Worm (Caenorhabditis elegans): ENCODE data around the gene C34C12.2.
"Not testable (repeated sequence)": the region's sequence is repeated elsewhere in the genome, so short reads cannot be mapped to it uniquely, and the experiment has no call there.

C34C12.2 gene

DNA sequence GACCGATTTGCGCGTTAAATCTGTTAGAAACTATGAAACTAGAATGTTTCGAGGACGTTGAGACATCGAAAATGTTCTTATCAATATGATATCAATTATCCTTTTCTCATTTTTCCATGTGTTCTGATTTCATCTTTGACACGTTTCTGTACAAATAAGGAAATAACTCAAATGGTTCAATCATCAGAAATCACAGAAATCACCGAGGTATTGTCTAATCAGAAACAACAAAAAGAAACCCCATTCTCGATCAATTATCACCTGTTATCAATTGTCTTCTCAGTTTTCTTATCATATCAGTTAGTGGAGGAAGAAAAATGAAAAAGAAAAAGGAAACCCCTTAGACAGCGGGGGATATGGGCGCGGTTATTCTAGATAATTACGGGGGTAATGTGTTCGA is 18.4 kb upstream of the C34C12.2 start (continued):
- TF ChIP-seq nhr-23 (tag; optimal IDR thresholded peaks at IDR 0.05) (no peak), lin-13 (GFP tag; optimal IDR thresholded peaks at IDR 0.05) (no peak), elt-1 (tag; optimal IDR thresholded peaks at IDR 0.05) (no peak), blmp-1 (tag; optimal IDR thresholded peaks at IDR 0.05; ENCODE audit: insufficient read depth) (no peak), fos-1 (tag; optimal IDR thresholded peaks at IDR 0.05) (peak; percentile 73)

DNA sequence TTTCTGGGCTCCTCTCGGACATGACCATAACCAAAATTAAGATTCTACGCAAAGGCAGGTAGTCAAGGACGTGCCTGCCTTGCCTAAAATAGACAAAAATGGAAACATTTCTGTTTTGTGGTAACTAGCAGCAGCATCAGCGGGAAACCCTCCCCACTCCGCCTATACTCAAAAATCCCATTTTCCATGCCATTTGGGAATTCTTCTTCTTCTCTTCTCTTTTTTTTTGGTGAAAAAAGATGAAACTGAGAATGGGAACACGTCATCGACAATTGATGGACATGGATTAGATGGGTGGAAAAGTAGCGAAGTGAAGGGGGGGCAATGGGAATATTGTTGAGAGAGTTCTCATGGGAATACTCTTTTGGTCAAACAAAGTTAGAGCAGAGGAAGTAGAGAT is 16.4 kb upstream of the C34C12.2 start:
- TF ChIP-seq unc-55 (GFP tag; optimal IDR thresholded peaks at IDR 0.05) (peak; percentile 47), zag-1 (tag; optimal IDR thresholded peaks at IDR 0.05) (peak; percentile 77), lsy-2 (tag; optimal IDR thresholded peaks at IDR 0.05) (peak in 1 of 2 experiments; percentile 40), mbf-1 (tag; optimal IDR thresholded peaks at IDR 0.05) (no peak), unc-62 (GFP tag; optimal IDR thresholded peaks at IDR 0.05) (peak; percentile 18), mab-5 (tag; optimal IDR thresholded peaks at IDR 0.05) (peak; percentile 49), fos-1 (tag; optimal IDR thresholded peaks at IDR 0.05) (no peak), nhr-25 (tag; optimal IDR thresholded peaks at IDR 0.05) (no peak), crh-2 (tag; optimal IDR thresholded peaks at IDR 0.05) (peak; percentile 76)

DNA sequence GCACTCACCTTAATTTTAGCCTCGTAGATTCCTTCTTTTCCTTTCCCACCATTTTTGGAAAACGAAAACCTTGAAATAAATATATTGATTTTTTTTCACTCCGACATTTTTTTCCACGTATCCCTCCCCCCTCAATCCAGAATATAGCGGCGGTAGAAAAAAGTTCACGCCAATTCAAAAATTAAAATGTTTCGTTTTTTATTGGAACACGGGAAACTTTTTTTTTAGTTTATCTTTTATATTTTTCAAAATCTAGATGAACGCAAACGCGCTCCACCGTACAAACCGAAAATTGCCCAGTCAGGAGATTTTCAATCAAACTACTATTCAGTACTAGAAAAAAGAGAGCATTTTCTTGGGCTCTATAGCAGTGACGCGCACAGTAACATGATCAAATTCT is 9.4 kb upstream of the C34C12.2 start, which contains the start of gene spe-41:
Gene spe-41 (minus strand): TSS at position 72 of the 400 bp plus-strand sequence.
- TF ChIP-seq ztf-1 (GFP tag; conservative IDR thresholded peaks at IDR 0.05) (no peak), nhr-6 (tag; optimal IDR thresholded peaks at IDR 0.05) (no peak), ZK546.5 (tag; optimal IDR thresholded peaks at IDR 0.05) (no peak), nhr-77 (tag; optimal IDR thresholded peaks at IDR 0.05) (no peak), fos-1 (tag; optimal IDR thresholded peaks at IDR 0.05) (no peak), F13H6.1 (tag; optimal IDR thresholded peaks at IDR 0.05) (no peak), ama-1 (optimal IDR thresholded peaks at IDR 0.05) (no peak), alr-1 (tag; optimal IDR thresholded peaks at IDR 0.05) (no peak), snpc-4 (tag; optimal IDR thresholded peaks at IDR 0.05) (no peak), unc-39 (tag; optimal IDR thresholded peaks at IDR 0.05) (no peak), elt-3 (tag; optimal IDR thresholded peaks at IDR 0.05) (no peak), aly-2 (tag; optimal IDR thresholded peaks at IDR 0.05) (no peak)

DNA sequence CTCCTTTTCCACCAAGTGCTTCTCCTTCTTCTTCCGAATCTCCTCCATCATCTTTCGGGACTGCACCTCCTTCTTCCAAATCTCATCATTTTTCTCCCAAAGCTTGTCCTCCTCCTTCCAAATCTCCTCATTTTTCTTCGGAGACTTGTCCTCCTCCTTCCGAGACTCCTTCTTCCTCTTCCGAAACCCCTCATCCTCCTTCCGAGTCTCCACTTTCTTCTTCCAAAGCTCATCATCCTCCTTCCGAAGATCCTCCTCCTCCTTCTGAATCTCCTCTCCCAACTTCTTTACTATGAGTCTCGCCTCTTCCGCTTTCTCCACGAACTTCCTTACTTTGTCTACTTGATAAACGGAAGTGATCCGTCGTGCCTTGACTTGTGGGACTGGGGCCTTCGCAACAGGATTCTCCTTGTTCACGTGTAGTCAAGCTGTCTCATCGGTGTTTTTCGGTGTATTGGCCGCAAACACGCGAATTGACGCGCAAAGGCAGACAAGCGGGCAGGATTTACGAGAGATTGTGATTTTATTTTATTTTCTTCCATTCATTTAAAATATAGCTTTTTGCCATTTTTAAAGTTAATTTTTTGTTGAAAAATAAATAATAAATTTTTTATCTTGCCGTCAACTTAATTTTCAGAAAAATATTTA is 899 bp upstream of the C34C12.2 start, which contains the start of the genes K01A11.3 and C34C12.12:
Gene K01A11.3 (minus strand): TSS at position 51 of the 648 bp plus-strand sequence.
Gene C34C12.12 (plus strand): TSS at position 632 of the 648 bp plus-strand sequence.
- TF ChIP-seq snpc-4 (tag; optimal IDR thresholded peaks at IDR 0.05): no peak
- TF ChIP-seq blmp-1 (tag; optimal IDR thresholded peaks at IDR 0.05; ENCODE audit: insufficient read depth): no peak

DNA sequence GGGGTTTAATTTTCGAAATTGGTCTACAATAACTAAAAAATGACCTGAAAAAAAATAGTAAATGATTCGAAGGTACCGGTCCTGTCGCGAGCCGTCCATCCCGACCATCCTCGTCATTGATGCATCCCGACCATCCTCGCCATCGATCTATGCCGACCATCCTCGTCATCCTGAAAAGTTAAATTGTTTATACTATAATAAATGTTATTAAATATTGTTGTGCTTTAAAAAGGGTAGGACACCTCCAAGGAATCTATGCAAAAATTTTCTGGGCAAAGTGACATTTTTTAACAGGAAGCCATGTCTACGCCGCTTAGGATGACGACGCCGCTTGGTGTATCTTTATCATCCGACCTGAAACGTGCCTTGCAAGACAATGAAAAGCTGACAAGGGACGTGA is 459 bp downstream of the C34C12.2 start, which contains the start of gene C34C12.1:
Gene C34C12.1 (plus strand): TSS at position 301 of the 400 bp plus-strand sequence.
- TF ChIP-seq snpc-4, ZK546.5, mbf-1 (tag; optimal IDR thresholded peaks at IDR 0.05): not testable (repeated sequence)

DNA sequence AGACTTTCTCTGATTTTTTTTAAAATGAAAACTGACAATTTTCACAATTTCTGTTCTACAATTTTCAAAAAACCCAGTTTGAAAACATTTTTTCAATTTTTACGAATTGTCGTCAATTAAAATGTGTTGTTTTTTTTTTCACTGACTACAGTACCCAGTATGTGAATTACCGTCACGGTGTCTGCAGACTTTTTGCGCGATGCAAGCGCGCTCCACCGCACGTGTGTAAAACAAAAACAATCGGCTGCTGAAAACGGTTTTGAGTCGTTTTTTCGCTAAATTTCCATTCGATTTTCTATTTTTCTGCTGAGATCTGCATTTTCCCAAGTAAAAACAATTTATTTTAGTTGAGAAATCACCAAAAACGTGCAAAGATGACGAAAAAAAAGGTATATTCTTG is 2.6 kb downstream of the C34C12.2 start:
- TF ChIP-seq C34F6.9 (tag; optimal IDR thresholded peaks at IDR 0.05) (peak; percentile 98), mab-5 (tag; optimal IDR thresholded peaks at IDR 0.05) (peak; percentile 93), ztf-11 (tag; optimal IDR thresholded peaks at IDR 0.05) (no peak), sem-4 (tag; optimal IDR thresholded peaks at IDR 0.05) (peak; percentile 98), unc-39 (tag; optimal IDR thresholded peaks at IDR 0.05) (no peak), nhr-25 (tag; optimal IDR thresholded peaks at IDR 0.05) (peak; percentile 99), ceh-16 (tag; optimal IDR thresholded peaks at IDR 0.05) (peak; percentile 88), snpc-4 (tag; optimal IDR thresholded peaks at IDR 0.05) (peak; percentile 90), nhr-237 (tag; optimal IDR thresholded peaks at IDR 0.05) (peak; percentile 86), aly-2 (tag; optimal IDR thresholded peaks at IDR 0.05) (no peak), lsy-2 (tag; optimal IDR thresholded peaks at IDR 0.05) (peak; percentile 99 to 100), elt-1 (tag; optimal IDR thresholded peaks at IDR 0.05) (no peak), alr-1 (tag; optimal IDR thresholded peaks at IDR 0.05) (no peak), gmeb-1 (tag; optimal IDR thresholded peaks at IDR 0.05) (peak; percentile 97), elt-3 (tag; optimal IDR thresholded peaks at IDR 0.05) (no peak), nhr-129 (tag; optimal IDR thresholded peaks at IDR 0.05) (peak; percentile 94), unc-55 (GFP tag; optimal IDR thresholded peaks at IDR 0.05) (peak; percentile 99), unc-62 (GFP tag; optimal IDR thresholded peaks at IDR 0.05) (no peak), lin-39 (tag; optimal IDR thresholded peaks at IDR 0.05) (no peak), crh-2 (tag; optimal IDR thresholded peaks at IDR 0.05) (peak; percentile 99), nhr-11 (tag; optimal IDR thresholded peaks at IDR 0.05) (no peak), sma-9 (GFP tag; optimal IDR thresholded peaks at IDR 0.05) (peak; percentile 97), sma-9 (tag; optimal IDR thresholded peaks at IDR 0.05) (no peak), ztf-1 (GFP tag; conservative IDR thresholded peaks at IDR 0.05) (no peak), fos-1 (tag; optimal IDR thresholded peaks at IDR 0.05) (peak; percentile 96), nhr-77 (tag; optimal IDR thresholded peaks at IDR 0.05) (peak; percentile 91), ceh-82 (tag; optimal IDR thresholded peaks at IDR 0.05) (peak; percentile 91), F13H6.1 (tag; optimal IDR thresholded peaks at IDR 0.05) (peak; percentile 94), Y55F3AM.14 (GFP tag; optimal IDR thresholded peaks at IDR 0.05) (peak; percentile 96), mbf-1 (tag; optimal IDR thresholded peaks at IDR 0.05) (peak; percentile 56), nhr-23 (tag; optimal IDR thresholded peaks at IDR 0.05) (no peak), nhr-6 (tag; optimal IDR thresholded peaks at IDR 0.05) (peak; percentile 96), dmd-4 (tag; optimal IDR thresholded peaks at IDR 0.05) (peak; percentile 53), lin-13 (GFP tag; optimal IDR thresholded peaks at IDR 0.05) (peak; percentile 99)
